Fruit fly (Drosophila melanogaster): ENCODE measurements around the gene Grip.

dm6 chrX:6020254-6020653 lies 54.2 kb downstream of the Grip start:
- TF ChIP-seq CG10366 (GFP tag; IDR thresholded peaks at IDR 0.05) = no peak
- no peak for TF ChIP-seq CG8388 (GFP tag; optimal IDR thresholded peaks at IDR 0.05)
- TF ChIP-seq bab2 (GFP tag; optimal IDR thresholded peaks at IDR 0.05) = no peak
- no peak for TF ChIP-seq otp (GFP tag; IDR thresholded peaks at IDR 0.05)
- TF ChIP-seq CG4360 (GFP tag; IDR thresholded peaks at IDR 0.05) = no peak
- no peak for TF ChIP-seq Lim3 (GFP tag; IDR thresholded peaks at IDR 0.05)
- TF ChIP-seq Usf (GFP tag; optimal IDR thresholded peaks at IDR 0.05) = no peak
